Worm (Caenorhabditis elegans): Measurements from ENCODE around the gene srx-115.
"Not testable (repeated sequence)": the region's sequence is repeated elsewhere in the genome, so short reads cannot be mapped to it uniquely, and the experiment has no call there.

ce11 chrV:8722160-8722559 is 49.5 kb upstream of the srx-115 start, which contains the start of gene ZC196.8:
- not testable (repeated sequence) for TF ChIP-seq dpl-1 (GFP tag; optimal IDR thresholded peaks at IDR 0.05); nhr-28 (tag; optimal IDR thresholded peaks at IDR 0.05); ets-5 (GFP tag; IDR thresholded peaks at IDR 0.05); ama-1 (optimal IDR thresholded peaks at IDR 0.05)
